Fruit fly (Drosophila melanogaster) whole organism, embryonic: ENCODE measurements around the gene CG14194.
A peak's percentile ranks its signal among the peaks of the same experiment; 100 is the strongest.

Source experiments
- ATbp ChIP-seq: fragments of 200-800 bp; sonication (Bioruptor generic); optimal IDR thresholded peaks from 2 replicates; lab custom pipeline; 2017; ENCODE audit warnings: missing biosample characterization, mild to moderate bottlenecking, missing genetic modification characterization, missing genetic modification reagents
- Asciz ChIP-seq: fragments of 200-800 bp; sonication (Bioruptor generic); optimal IDR thresholded peaks from 2 replicates; lab custom pipeline; 2017; ENCODE audit warnings: missing biosample characterization, mild to moderate bottlenecking, missing genetic modification characterization, missing genetic modification reagents
- Bgb ChIP-seq: fragments of 200-800 bp; sonication (Bioruptor generic); IDR thresholded peaks from 2 replicates; pipeline ENCODE4 v1.3.6; 2022; ENCODE audit warnings: missing biosample characterization, missing genetic modification characterization; ENCODE audit not compliant: partially characterized antibody
- Blimp-1 ChIP-seq: fragments of 200-800 bp; sonication (Bioruptor generic); optimal IDR thresholded peaks from 3 replicates; lab custom pipeline; 2018; ENCODE audit warnings: missing biosample characterization, missing genetic modification characterization, mild to moderate bottlenecking, moderate library complexity, missing genetic modification reagents
- CG10979 ChIP-seq: fragments of 200-800 bp; sonication (Bioruptor generic); optimal IDR thresholded peaks from 2 replicates; lab custom pipeline; 2018; ENCODE audit warnings: missing biosample characterization, mild to moderate bottlenecking, missing genetic modification characterization, moderate library complexity
- CG11247 ChIP-seq: fragments of 200-800 bp; sonication (Bioruptor generic); IDR thresholded peaks from 2 replicates; pipeline ENCODE4 v1.3.6; 2022; ENCODE audit warnings: missing biosample characterization, missing genetic modification characterization
- CG11504 ChIP-seq: fragments of 200-800 bp; sonication (Bioruptor generic); optimal IDR thresholded peaks from 3 replicates; lab custom pipeline; 2019; ENCODE audit warnings: missing biosample characterization, mild to moderate bottlenecking, missing genetic modification characterization, moderate library complexity
- CG12659 ChIP-seq: fragments of 200-800 bp; sonication (Bioruptor generic); optimal IDR thresholded peaks from 3 replicates; lab custom pipeline; 2017; ENCODE audit warnings: mild to moderate bottlenecking, missing biosample characterization, missing genetic modification reagents, missing genetic modification characterization
- CG16813 ChIP-seq: fragments of 200-800 bp; sonication (Bioruptor generic); IDR thresholded peaks from 3 replicates; pipeline ENCODE4 v1.3.6; 2022; ENCODE audit warnings: missing biosample characterization, missing genetic modification characterization; ENCODE audit not compliant: partially characterized antibody
- CG16815 ChIP-seq: fragments of 200-800 bp; sonication (Bioruptor generic); optimal IDR thresholded peaks from 3 replicates; lab custom pipeline; 2017; ENCODE audit warnings: missing biosample characterization, mild to moderate bottlenecking, missing genetic modification characterization
- CG17328 ChIP-seq: fragments of 200-800 bp; sonication (Bioruptor generic); IDR thresholded peaks from 2 replicates; pipeline ENCODE4 v1.3.6; 2022; ENCODE audit warnings: missing biosample characterization, missing genetic modification characterization
- CG17361 ChIP-seq: fragments of 200-800 bp; sonication (Bioruptor generic); IDR thresholded peaks from 3 replicates; pipeline ENCODE4 v1.3.6; 2022; ENCODE audit warnings: missing biosample characterization, missing genetic modification characterization
- CG2199 ChIP-seq: fragments of 200-800 bp; sonication (Bioruptor generic); IDR thresholded peaks from 3 replicates; pipeline ENCODE4 v1.3.6; 2022; ENCODE audit warnings: missing biosample characterization, missing genetic modification characterization
- CG2678 ChIP-seq: fragments of 200-800 bp; sonication (Bioruptor generic); optimal IDR thresholded peaks from 3 replicates; lab custom pipeline; 2019; ENCODE audit warnings: missing biosample characterization, mild to moderate bottlenecking, missing genetic modification characterization, moderate library complexity
- CG2712 ChIP-seq: fragments of 200-800 bp; optimal IDR thresholded peaks from 3 replicates; lab custom pipeline; 2019; ENCODE audit warnings: missing biosample characterization, mild to moderate bottlenecking, missing genetic modification characterization, moderate library complexity
- CG31224 ChIP-seq: fragments of 200-800 bp; sonication (Bioruptor generic); IDR thresholded peaks from 2 replicates; pipeline ENCODE4 v1.3.6; 2022; ENCODE audit warnings: missing biosample characterization, missing genetic modification characterization
- CG4617 ChIP-seq: fragments of 200-800 bp; sonication (Bioruptor generic); optimal IDR thresholded peaks from 3 replicates; lab custom pipeline; 2016; ENCODE audit warnings: missing biosample characterization, missing genetic modification characterization, borderline replicate concordance
- CG7556 ChIP-seq: fragments of 200-800 bp; sonication (Bioruptor generic); optimal IDR thresholded peaks from 2 replicates; lab custom pipeline; 2017; ENCODE audit warnings: missing biosample characterization, mild to moderate bottlenecking, missing genetic modification characterization
- CG8290 ChIP-seq, 3 experiments: fragments of 200-800 bp; sonication (Bioruptor generic); optimal IDR thresholded peaks; 2 replicates each; lab custom pipeline; 2016 to 2019; ENCODE audit warnings: missing biosample characterization in 3 of 3, missing genetic modification characterization in 3 of 3, mild to moderate bottlenecking in 2 of 3, moderate library complexity in 1 of 3
- CG8765 ChIP-seq: fragments of 200-800 bp; sonication (Bioruptor generic); IDR thresholded peaks from 2 replicates; pipeline ENCODE4 v1.3.6; 2022; ENCODE audit warnings: missing biosample characterization, missing genetic modification characterization
- CG8924 ChIP-seq: fragments of 200-800 bp; optimal IDR thresholded peaks from 3 replicates; lab custom pipeline; 2019; ENCODE audit warnings: missing biosample characterization, mild to moderate bottlenecking, missing genetic modification characterization, moderate library complexity
- CG9215 ChIP-seq: fragments of 200-800 bp; sonication (Bioruptor generic); IDR thresholded peaks from 2 replicates; pipeline ENCODE4 v1.3.6; 2022; ENCODE audit warnings: missing biosample characterization, missing genetic modification characterization
- Chrac-16 ChIP-seq: fragments of 200-800 bp; sonication (Bioruptor generic); optimal IDR thresholded peaks from 3 replicates; lab custom pipeline; 2016; ENCODE audit warnings: missing biosample characterization, missing genetic modification characterization
- Dip2 ChIP-seq: fragments of 200-800 bp; sonication (Bioruptor generic); IDR thresholded peaks from 2 replicates; pipeline ENCODE4 v1.3.6; 2022; ENCODE audit warnings: missing biosample characterization, missing genetic modification characterization
- Dref ChIP-seq: fragments of 200-800 bp; sonication (Bioruptor generic); IDR thresholded peaks from 2 replicates; pipeline ENCODE4 v1.3.6; 2022; ENCODE audit warnings: missing biosample characterization, missing genetic modification characterization
- Drgx ChIP-seq: fragments of 200-800 bp; sonication (Bioruptor generic); IDR thresholded peaks from 2 replicates; pipeline ENCODE4 v1.3.6; 2022; ENCODE audit warnings: missing biosample characterization, missing genetic modification characterization
- Eip74EF ChIP-seq, 2 experiments: fragments of 200-800 bp in 1 of 2; fragments of >200 bp in 1 of 2; sonication (Bioruptor generic) in 1 of 2; optimal IDR thresholded peaks; 2 replicates each; lab custom pipeline; 2017 to 2019; ENCODE audit warnings: missing biosample characterization in 2 of 2, missing genetic modification characterization in 2 of 2, mild to moderate bottlenecking in 1 of 2, moderate library complexity in 1 of 2
- HLH3B ChIP-seq: fragments of 200-800 bp; sonication (Bioruptor generic); IDR thresholded peaks from 2 replicates; pipeline ENCODE4 v1.3.6; 2022; ENCODE audit warnings: missing biosample characterization, missing genetic modification characterization
- MTF-1 ChIP-seq: fragments of 200-800 bp; sonication (Bioruptor generic); optimal IDR thresholded peaks from 2 replicates; lab custom pipeline; 2018; ENCODE audit warnings: missing biosample characterization, mild to moderate bottlenecking, missing genetic modification characterization, borderline replicate concordance
- Nf-YA ChIP-seq: fragments of 200-800 bp; sonication (Bioruptor generic); IDR thresholded peaks from 2 replicates; pipeline ENCODE4 v1.3.6; 2022; ENCODE audit warnings: missing biosample characterization, missing genetic modification characterization
- Oli ChIP-seq: fragments of 200-800 bp; sonication (Bioruptor generic); optimal IDR thresholded peaks from 2 replicates; lab custom pipeline; 2018; ENCODE audit warnings: missing biosample characterization, mild to moderate bottlenecking, missing genetic modification characterization, moderate library complexity
- Side ChIP-seq: fragments of 200-800 bp; sonication (Bioruptor generic); optimal IDR thresholded peaks from 2 replicates; lab custom pipeline; 2016; ENCODE audit warnings: missing biosample characterization, missing genetic modification characterization
- Sox100B ChIP-seq: fragments of 200-800 bp; sonication (Bioruptor generic); optimal IDR thresholded peaks from 3 replicates; lab custom pipeline; 2018; ENCODE audit warnings: missing biosample characterization, mild to moderate bottlenecking, missing genetic modification characterization
- ara ChIP-seq: fragments of 200-800 bp; sonication (Bioruptor generic); IDR thresholded peaks from 2 replicates; pipeline ENCODE4 v1.3.6; 2022; ENCODE audit warnings: missing biosample characterization, missing genetic modification characterization
- caup ChIP-seq: fragments of 200-800 bp; sonication (Bioruptor generic); optimal IDR thresholded peaks from 3 replicates; lab custom pipeline; 2017; ENCODE audit warnings: missing biosample characterization, mild to moderate bottlenecking, missing genetic modification characterization, moderate library complexity; ENCODE audit not compliant: severe bottlenecking
- chif ChIP-seq, 2 experiments: fragments of 200-800 bp; sonication (Bioruptor generic); optimal IDR thresholded peaks; 3 replicates each; lab custom pipeline; 2016; ENCODE audit warnings: missing biosample characterization in 2 of 2, missing genetic modification characterization in 2 of 2
- chinmo ChIP-seq: fragments of 200-800 bp; sonication (Bioruptor generic); IDR thresholded peaks from 4 replicates; pipeline ENCODE4 v1.3.6; 2022; ENCODE audit warnings: missing biosample characterization, missing genetic modification characterization; ENCODE audit not compliant: partially characterized antibody
- dmrt99B ChIP-seq: fragments of 200-800 bp; sonication (Bioruptor generic); optimal IDR thresholded peaks from 2 replicates; lab custom pipeline; 2018; ENCODE audit warnings: missing biosample characterization, mild to moderate bottlenecking, missing genetic modification characterization, moderate library complexity
- dpn ChIP-seq, 2 experiments: fragments of 200-800 bp; sonication (Bioruptor generic); optimal IDR thresholded peaks; 3 replicates each; lab custom pipeline; 2016; ENCODE audit warnings: missing biosample characterization in 2 of 2, missing genetic modification characterization in 2 of 2
- dysf ChIP-seq: fragments of 200-800 bp; sonication (Bioruptor generic); IDR thresholded peaks from 3 replicates; pipeline ENCODE4 v1.3.6; 2022; ENCODE audit warnings: missing biosample characterization, missing genetic modification characterization
- gem ChIP-seq: fragments of 200-800 bp; sonication (Bioruptor generic); optimal IDR thresholded peaks from 2 replicates; lab custom pipeline; 2019; ENCODE audit warnings: missing biosample characterization, mild to moderate bottlenecking, missing genetic modification characterization, moderate library complexity
- lbe ChIP-seq: fragments of 200-800 bp; sonication (Bioruptor generic); optimal IDR thresholded peaks from 2 replicates; lab custom pipeline; 2016; ENCODE audit warnings: missing biosample characterization, mild to moderate bottlenecking, missing genetic modification characterization
- nmo ChIP-seq: fragments of 200-800 bp; sonication (Bioruptor generic); optimal IDR thresholded peaks from 2 replicates; lab custom pipeline; 2018; ENCODE audit warnings: missing biosample characterization, mild to moderate bottlenecking, missing genetic modification characterization, moderate library complexity
- prd ChIP-seq, 3 experiments: fragments of >200 bp in 2 of 3; fragments of 200-800 bp in 1 of 3; sonication (Bioruptor generic) in 1 of 3; optimal IDR thresholded peaks in 2 of 3; IDR thresholded peaks in 1 of 3; 2 replicates in 2 of 3; 3 replicates in 1 of 3; pipeline versions ENCODE4 v1.3.6 to Lab custom; 2017 to 2022; ENCODE audit warnings: missing biosample characterization in 1 of 3, missing genetic modification characterization in 1 of 3
- sna ChIP-seq: fragments of 200-800 bp; sonication (Bioruptor generic); IDR thresholded peaks from 2 replicates; pipeline ENCODE4 v1.3.6; 2022; ENCODE audit warnings: missing biosample characterization, missing genetic modification characterization; ENCODE audit not compliant: partially characterized antibody
- tio ChIP-seq: fragments of 200-800 bp; sonication (Bioruptor generic); optimal IDR thresholded peaks from 2 replicates; lab custom pipeline; 2017; ENCODE audit warnings: missing biosample characterization, missing genetic modification characterization, inconsistent platforms
- tup ChIP-seq: fragments of 200-800 bp; sonication (Bioruptor generic); optimal IDR thresholded peaks from 2 replicates; lab custom pipeline; 2016; ENCODE audit warnings: missing biosample characterization, mild to moderate bottlenecking, missing genetic modification characterization, moderate library complexity

The CG14194 gene

DNA sequence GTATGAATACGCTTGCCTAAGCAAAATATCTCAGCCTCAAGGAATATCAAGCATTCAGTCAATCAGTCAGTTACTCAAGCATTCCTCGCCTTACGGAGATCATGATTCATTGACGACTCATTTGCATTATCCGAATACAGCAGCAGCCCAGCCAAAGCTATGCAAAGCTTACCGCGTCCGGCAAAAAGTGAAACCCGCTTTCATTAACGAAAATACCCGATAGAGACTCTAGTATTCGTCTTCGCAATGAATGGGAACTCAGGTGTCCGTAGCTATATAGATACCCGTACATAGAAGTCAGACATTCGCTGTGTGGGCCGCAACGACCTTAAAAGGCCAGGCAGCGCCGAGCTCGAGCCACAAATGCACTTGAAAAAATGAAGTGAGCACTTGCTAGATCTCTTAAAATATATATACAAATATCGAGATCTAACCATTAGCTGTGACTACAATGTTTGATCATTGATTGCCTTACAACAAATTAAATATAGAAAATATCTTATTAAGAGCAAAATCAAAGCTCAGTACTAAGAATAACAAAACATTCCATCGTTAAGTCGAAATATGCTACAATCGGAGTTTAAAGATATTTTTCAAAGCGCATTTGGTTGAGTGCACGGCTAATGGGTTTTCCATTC lies 48.5 kb upstream of the CG14194 start (continued):
- TF ChIP-seq prd (optimal IDR thresholded peaks at IDR 0.05; lab: Kevin White, UChicago) (no peak), prd (GFP tag; IDR thresholded peaks at IDR 0.05; lab: Robert Waterston, UW) (peak; percentile 25; the same call in 1 of the 3 replicates), CG2712 (tag; lab: Kevin White, UChicago) (peak; percentile 22), CG9215 (no peak), CG11247 (GFP tag; lab: Robert Waterston, UW) (no peak), CG17328 (no peak), Nf-YA (no peak), Drgx (GFP tag; lab: Robert Waterston, UW) (peak; percentile 52; the same call in 1 of the 2 replicates), Asciz (no peak), Bgb (GFP tag; lab: Robert Waterston, UW) (no peak), chif (GFP tag; optimal IDR thresholded peaks at IDR 0.05; lab: Kevin White, UChicago) (no peak), sna (GFP tag; lab: Robert Waterston, UW) (no peak), ara (GFP tag; lab: Robert Waterston, UW) (no peak), MTF-1 (GFP tag; lab: Kevin White, UChicago) (no peak), CG8765 (GFP tag; lab: Robert Waterston, UW) (no peak), lbe (no peak), tup (no peak), tio (no peak), CG12659 (GFP tag; lab: Kevin White, UChicago) (no peak), CG8290 (GFP tag; optimal IDR thresholded peaks at IDR 0.05; lab: Kevin White, UChicago) (no peak), CG8290 (tag; optimal IDR thresholded peaks at IDR 0.05; lab: Kevin White, UChicago) (no peak), dpn (GFP tag; optimal IDR thresholded peaks at IDR 0.05; lab: Kevin White, UChicago) (no peak), dmrt99B (tag; lab: Kevin White, UChicago) (peak; percentile 47), CG17361 (peak; percentile 45; the same call in 2 of the 3 replicates), chinmo (GFP tag; lab: Robert Waterston, UW) (no peak), CG10979 (tag; lab: Kevin White, UChicago) (peak; percentile 13), Eip74EF (GFP tag; optimal IDR thresholded peaks at IDR 0.05; lab: Kevin White, UChicago) (peak in 1 of 2 experiments; percentile 14), CG2678 (tag; lab: Kevin White, UChicago) (peak; percentile 46), CG31224 (GFP tag; lab: Robert Waterston, UW) (no peak), CG11504 (tag; lab: Kevin White, UChicago) (peak; percentile 57), caup (no peak), CG7556 (peak; percentile 1), Side (GFP tag; lab: Kevin White, UChicago) (no peak), Dip2 (GFP tag; lab: Robert Waterston, UW) (no peak), CG2199 (GFP tag; lab: Robert Waterston, UW) (no peak), CG16813 (GFP tag; lab: Robert Waterston, UW) (no peak), HLH3B (GFP tag; lab: Robert Waterston, UW) (no peak), CG4617 (GFP tag; lab: Kevin White, UChicago) (no peak), Oli (tag; lab: Kevin White, UChicago) (peak; percentile 24), Sox100B (GFP tag; lab: Kevin White, UChicago) (peak; percentile 36), ATbp (GFP tag; lab: Kevin White, UChicago) (peak; percentile 22), CG16815 (GFP tag; lab: Kevin White, UChicago) (no peak), CG8924 (peak; percentile 7), Chrac-16 (no peak), nmo (GFP tag; lab: Kevin White, UChicago) (peak; percentile 32), dysf (peak; percentile 51; the same call in 1 of the 3 replicates), Blimp-1 (GFP tag; lab: Kevin White, UChicago) (peak; percentile 21), Dref (no peak), gem (tag; lab: Kevin White, UChicago) (peak; percentile 47)
